Worm (Caenorhabditis elegans) whole organism, young adult: ENCODE measurements around the gene haf-3.
A peak's percentile ranks its signal among the peaks of the same experiment; 100 is the strongest.

Source experiments
- B0035.1 ChIP-seq: sonication (generic microtip); optimal IDR thresholded peaks from 2 replicates; lab custom pipeline; 2016; ENCODE audit warnings: missing genetic modification characterization, mild to moderate bottlenecking, missing compliant biosample characterization, missing genotype, missing genetic modification reagents
- B0261.1 ChIP-seq: sonication (generic microtip); optimal IDR thresholded peaks from 2 replicates; lab custom pipeline; 2016; ENCODE audit warnings: mild to moderate bottlenecking, missing genetic modification characterization, moderate library complexity, missing compliant biosample characterization
- B0336.3 ChIP-seq: fragments of 200-800 bp; sonication (Bioruptor generic); IDR thresholded peaks from 2 replicates; pipeline ENCODE4 v1.3.6; 2022; ENCODE audit warnings: missing genetic modification characterization, missing compliant biosample characterization
- C06A6.2 ChIP-seq: fragments of 200-800 bp; sonication (Bioruptor generic); conservative IDR thresholded peaks from 2 replicates; pipeline ENCODE4 v1.3.6; 2022; ENCODE audit warnings: missing genetic modification characterization, missing compliant biosample characterization
- D2030.7 ChIP-seq: fragments of 200-800 bp; sonication (Bioruptor generic); IDR thresholded peaks from 2 replicates; pipeline ENCODE4 v1.3.6; 2022; ENCODE audit warnings: missing genetic modification reagents, missing genetic modification characterization, missing compliant biosample characterization
- F22D6.2 ChIP-seq: sonication (generic microtip); optimal IDR thresholded peaks from 2 replicates; lab custom pipeline; 2016; ENCODE audit warnings: mild to moderate bottlenecking, missing genetic modification characterization, missing compliant biosample characterization
- F23B12.7 ChIP-seq: sonication (generic microtip); optimal IDR thresholded peaks from 2 replicates; lab custom pipeline; 2017; ENCODE audit warnings: missing genetic modification characterization, mild to moderate bottlenecking, missing compliant biosample characterization, antibody characterized with exemption, moderate library complexity; ENCODE audit not compliant: insufficient read depth
- F39B2.1 ChIP-seq: fragments of 200-800 bp; sonication (Bioruptor generic); IDR thresholded peaks from 2 replicates; pipeline ENCODE4 v1.3.6; 2022; ENCODE audit warnings: missing genetic modification reagents, missing genetic modification characterization, missing compliant biosample characterization
- F55B11.4 ChIP-seq: sonication (generic microtip); optimal IDR thresholded peaks from 2 replicates; lab custom pipeline; 2016; ENCODE audit warnings: missing compliant biosample characterization, missing genetic modification characterization, borderline replicate concordance; ENCODE audit not compliant: insufficient read depth
- F57C9.4 ChIP-seq: sonication (generic microtip); optimal IDR thresholded peaks from 2 replicates; lab custom pipeline; 2017; ENCODE audit warnings: mild to moderate bottlenecking, missing genetic modification characterization, missing compliant biosample characterization
- T07F8.4 ChIP-seq: sonication (generic microtip); optimal IDR thresholded peaks from 2 replicates; lab custom pipeline; 2016; ENCODE audit warnings: mild to moderate bottlenecking, missing genetic modification characterization, moderate library complexity, missing compliant biosample characterization
- ZK185.1 ChIP-seq: sonication (generic microtip); optimal IDR thresholded peaks from 2 replicates; lab custom pipeline; 2016; ENCODE audit warnings: mild to moderate bottlenecking, missing genetic modification characterization, missing compliant biosample characterization; ENCODE audit not compliant: poor library complexity, severe bottlenecking
- akir-1 ChIP-seq: fragments of 200-800 bp; sonication (Bioruptor generic); optimal IDR thresholded peaks from 2 replicates; lab custom pipeline; 2018; ENCODE audit warnings: mild to moderate bottlenecking, missing genetic modification characterization, moderate library complexity, missing compliant biosample characterization
- ccch-3 ChIP-seq: fragments of 200-800 bp; sonication (Bioruptor generic); optimal IDR thresholded peaks from 2 replicates; lab custom pipeline; 2018; ENCODE audit warnings: mild to moderate bottlenecking, missing genetic modification characterization, missing compliant biosample characterization
- cebp-1 ChIP-seq, 2 experiments: fragments of 200-800 bp in 1 of 2; sonication (Bioruptor generic) in 1 of 2; sonication (generic microtip) in 1 of 2; IDR thresholded peaks in 1 of 2; optimal IDR thresholded peaks in 1 of 2; 2 replicates each; pipeline versions ENCODE4 v1.3.6 to Lab custom; 2017 to 2022; ENCODE audit warnings: missing compliant biosample characterization in 2 of 2, missing genetic modification characterization in 2 of 2, mild to moderate bottlenecking in 1 of 2, missing genetic modification reagents in 1 of 2, moderate library complexity in 1 of 2
- ceh-27 ChIP-seq: fragments of 200-800 bp; sonication (Bioruptor generic); optimal IDR thresholded peaks from 2 replicates; lab custom pipeline; 2018; ENCODE audit warnings: mild to moderate bottlenecking, missing genetic modification characterization, moderate library complexity, missing compliant biosample characterization
- dox-1 ChIP-seq: fragments of 200-800 bp; sonication (Bioruptor generic); IDR thresholded peaks from 2 replicates; pipeline ENCODE4 v1.3.6; 2022; ENCODE audit warnings: missing genetic modification reagents, missing genetic modification characterization, missing compliant biosample characterization
- dpff-1 ChIP-seq: sonication (generic microtip); optimal IDR thresholded peaks from 2 replicates; lab custom pipeline; 2017; ENCODE audit warnings: mild to moderate bottlenecking, missing genetic modification characterization, missing compliant biosample characterization
- egrh-3 ChIP-seq: fragments of 200-800 bp; sonication (Bioruptor generic); IDR thresholded peaks from 2 replicates; pipeline ENCODE4 v1.3.6; 2022; ENCODE audit warnings: missing genetic modification reagents, missing genetic modification characterization, missing compliant biosample characterization
- ets-4 ChIP-seq: fragments of 200-800 bp; sonication (Bioruptor generic); optimal IDR thresholded peaks from 2 replicates; lab custom pipeline; 2018; ENCODE audit warnings: mild to moderate bottlenecking, missing genetic modification characterization, missing compliant biosample characterization
- hrde-1 ChIP-seq: sonication (generic microtip); optimal IDR thresholded peaks from 2 replicates; lab custom pipeline; 2016; ENCODE audit warnings: missing genetic modification characterization, mild to moderate bottlenecking, missing compliant biosample characterization, moderate library complexity, missing genotype, missing genetic modification reagents, borderline replicate concordance
- lin-35 ChIP-seq, 3 experiments: fragments of 150-350 bp in 2 of 3; sonication (generic microtip) in 1 of 3; optimal IDR thresholded peaks; 2 replicates each; lab custom pipeline; 2014 to 2018; ENCODE audit warnings: missing biosample characterization in 3 of 3, missing genetic modification characterization in 3 of 3, missing genetic modification reagents in 3 of 3
- lsl-1 ChIP-seq: fragments of 200-800 bp; sonication (Bioruptor generic); optimal IDR thresholded peaks from 2 replicates; lab custom pipeline; 2018; ENCODE audit warnings: mild to moderate bottlenecking, missing genetic modification characterization, moderate library complexity, missing compliant biosample characterization
- madf-10 ChIP-seq: sonication (generic microtip); optimal IDR thresholded peaks from 2 replicates; lab custom pipeline; 2016; ENCODE audit warnings: mild to moderate bottlenecking, missing genetic modification characterization, missing compliant biosample characterization
- mcd-1 ChIP-seq: fragments of 200-800 bp; sonication (Bioruptor generic); IDR thresholded peaks from 2 replicates; pipeline ENCODE4 v1.3.6; 2022; ENCODE audit warnings: missing genetic modification reagents, missing genetic modification characterization, missing compliant biosample characterization
- mel-28 ChIP-seq: sonication (generic microtip); optimal IDR thresholded peaks from 2 replicates; lab custom pipeline; 2016; ENCODE audit warnings: borderline replicate concordance, mild to moderate bottlenecking, missing genetic modification characterization, missing compliant biosample characterization
- nhr-27 ChIP-seq: fragments of 200-800 bp; sonication (Bioruptor generic); optimal IDR thresholded peaks from 2 replicates; lab custom pipeline; 2018; ENCODE audit warnings: mild to moderate bottlenecking, missing genetic modification characterization, moderate library complexity, missing compliant biosample characterization
- snpc-3.4 ChIP-seq: sonication (generic microtip); optimal IDR thresholded peaks from 2 replicates; lab custom pipeline; 2017; ENCODE audit warnings: missing genetic modification characterization, mild to moderate bottlenecking, missing compliant biosample characterization, antibody characterized with exemption, moderate library complexity, missing genotype, missing genetic modification reagents
- somi-1 ChIP-seq: fragments of 200-800 bp; sonication (Bioruptor generic); optimal IDR thresholded peaks from 2 replicates; lab custom pipeline; 2018; ENCODE audit warnings: mild to moderate bottlenecking, missing genetic modification characterization, missing compliant biosample characterization
- tbp1 ChIP-seq: fragments of 200-800 bp; sonication (Bioruptor generic); optimal IDR thresholded peaks from 2 replicates; lab custom pipeline; 2018; ENCODE audit warnings: mild to moderate bottlenecking, missing genetic modification characterization, missing compliant biosample characterization
- tbx-9 ChIP-seq: sonication (generic microtip); optimal IDR thresholded peaks from 2 replicates; lab custom pipeline; 2016; ENCODE audit warnings: borderline replicate concordance, missing genetic modification characterization, inconsistent platforms, missing compliant biosample characterization
- unc-130 ChIP-seq: sonication (generic microtip); optimal IDR thresholded peaks from 2 replicates; lab custom pipeline; 2016; ENCODE audit warnings: missing genetic modification reagents, missing genetic modification characterization, missing compliant biosample characterization
- zfh-2 ChIP-seq: fragments of 200-800 bp; sonication (Bioruptor generic); conservative IDR thresholded peaks from 2 replicates; pipeline ENCODE4 v1.3.6; 2022; ENCODE audit warnings: missing genetic modification reagents, missing genetic modification characterization, missing compliant biosample characterization
- ztf-25 ChIP-seq: fragments of 200-800 bp; sonication (Bioruptor generic); IDR thresholded peaks from 2 replicates; pipeline ENCODE4 v1.3.6; 2022; ENCODE audit warnings: missing genetic modification reagents, missing genetic modification characterization, missing compliant biosample characterization
- ztf-6 ChIP-seq: fragments of 200-800 bp; sonication (Bioruptor generic); IDR thresholded peaks from 2 replicates; pipeline ENCODE4 v1.3.6; 2022; ENCODE audit warnings: missing genetic modification reagents, missing genetic modification characterization, missing compliant biosample characterization

haf-3 gene

DNA sequence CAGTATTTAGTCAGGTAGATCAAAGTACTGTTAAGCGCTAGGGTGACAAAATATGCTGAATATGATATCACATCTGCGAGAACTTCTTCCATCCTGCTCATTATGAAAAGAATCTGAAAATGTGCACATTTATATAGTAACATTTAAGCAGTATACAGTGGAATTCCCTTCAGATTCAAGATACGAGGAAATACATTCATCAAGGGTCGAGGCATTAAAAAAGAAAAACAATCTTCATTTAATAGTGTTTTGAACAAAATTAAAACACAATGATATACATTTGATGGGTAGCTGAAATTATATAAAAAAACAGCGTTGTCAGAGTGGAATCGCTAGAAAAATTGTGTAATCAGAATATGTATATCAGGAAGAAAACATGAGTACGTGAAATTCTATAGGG is 30.3 kb downstream of the haf-3 start, which contains the start of gene str-27:
str-27 (minus strand) TSS at position 101 of the 400 bp plus-strand sequence.
- TF ChIP-seq ztf-25 (GFP tag; lab: Robert Waterston, UW) (no peak), mel-28 (tag; lab: Kevin White, UChicago) (no peak), F57C9.4 (tag; lab: Kevin White, UChicago) (no peak), ztf-6 (GFP tag; lab: Robert Waterston, UW) (no peak), B0336.3 (GFP tag; lab: Robert Waterston, UW) (no peak), D2030.7 (no peak), akir-1 (GFP tag; lab: Kevin White, UChicago) (no peak), F39B2.1 (no peak), snpc-3.4 (no peak), somi-1 (no peak), F55B11.4 (no peak), ccch-3 (no peak), unc-130 (GFP tag; lab: Kevin White, UChicago) (no peak), mcd-1 (GFP tag; lab: Robert Waterston, UW) (no peak), egrh-3 (no peak), B0261.1 (tag; lab: Kevin White, UChicago) (no peak), cebp-1 (GFP tag; IDR thresholded peaks at IDR 0.05; lab: Robert Waterston, UW) (no peak), cebp-1 (tag; optimal IDR thresholded peaks at IDR 0.05; lab: Kevin White, UChicago) (no peak)

DNA sequence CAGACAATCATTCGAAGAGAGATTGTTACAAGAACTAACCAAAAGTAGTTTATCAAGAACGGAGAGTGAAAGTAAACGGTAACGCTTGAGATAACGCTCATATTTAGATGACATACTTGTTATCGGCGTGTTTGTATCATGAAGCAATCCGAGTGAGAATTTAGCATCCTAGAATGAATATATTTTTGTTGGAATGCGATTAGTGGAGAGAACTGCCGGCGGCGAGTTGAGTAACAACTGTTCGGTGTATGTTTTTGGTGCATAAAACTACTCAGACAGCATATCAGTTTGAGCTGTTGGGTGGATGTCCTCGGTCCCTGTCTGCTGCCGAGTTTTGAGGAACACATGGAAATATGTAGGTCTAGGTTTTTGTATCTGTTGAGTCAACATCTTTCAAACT is 32.4 kb downstream of the haf-3 start, which contains the start of gene T23D5.3:
T23D5.3 (minus strand) TSS at position 101 of the 400 bp plus-strand sequence.
- TF ChIP-seq ztf-25 (GFP tag; lab: Robert Waterston, UW) (no peak), F22D6.2 (tag; lab: Kevin White, UChicago) (no peak), ZK185.1 (tag; lab: Kevin White, UChicago) (no peak), tbp1 (GFP tag; lab: Kevin White, UChicago) (no peak), ceh-27 (no peak), dox-1 (no peak), T07F8.4 (no peak), madf-10 (tag; lab: Kevin White, UChicago) (no peak), nhr-27 (tag; lab: Kevin White, UChicago) (no peak), dpff-1 (tag; lab: Kevin White, UChicago) (no peak), tbx-9 (tag; lab: Kevin White, UChicago) (no peak), hrde-1 (no peak), lsl-1 (GFP tag; lab: Kevin White, UChicago) (no peak), C06A6.2 (GFP tag; lab: Robert Waterston, UW) (no peak), lin-35 (GFP tag; optimal IDR thresholded peaks at IDR 0.05; lab: Kevin White, UChicago) (no peak), F23B12.7 (tag; lab: Kevin White, UChicago) (no peak), ets-4 (no peak)

DNA sequence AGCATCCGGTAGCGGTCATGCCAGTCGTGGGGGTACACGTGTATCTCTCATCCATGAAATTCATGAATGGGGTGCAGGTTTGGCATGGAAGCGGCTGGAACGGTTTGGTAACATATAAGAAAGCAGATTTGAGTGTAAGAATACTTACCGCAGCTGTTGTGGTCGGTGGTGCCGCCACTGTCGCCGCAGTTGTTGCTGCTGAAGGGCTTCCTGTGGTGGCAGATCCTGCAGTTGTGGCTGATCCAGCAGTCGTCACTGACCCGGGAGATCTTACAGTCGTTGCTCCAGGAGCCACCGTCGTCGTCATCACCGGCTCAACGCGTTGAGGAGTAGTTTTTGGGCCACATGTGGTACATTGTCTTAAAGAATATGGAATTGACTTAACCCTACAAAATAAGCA is 33.0 kb downstream of the haf-3 start:
- TF ChIP-seq B0035.1 (tag; lab: Kevin White, UChicago) = no peak
- peak; percentile 79 for TF ChIP-seq zfh-2 (GFP tag; lab: Robert Waterston, UW)
